In genomic region chrV:20861080-20861479, ce11 we compare ENCODE assay signal across 4 worm cellular contexts.
TF ChIP-seq lines count a peak whose summit lies in the region.

try-4 (minus strand) TSS chrV:20861153.

TF ChIP-seq in whole organism, L1 larva, 84 proteins besides CTCF, POLR2A, EP300 and RAD21:
- TF ChIP-seq blmp-1 (tag; optimal IDR thresholded peaks at IDR 0.05; lab: Kevin White, UChicago) (peak; percentile 71), ztf-4 (tag; optimal IDR thresholded peaks at IDR 0.05; lab: Kevin White, UChicago) (no peak), tbx-2 (tag; optimal IDR thresholded peaks at IDR 0.05; lab: Kevin White, UChicago) (no peak), elt-2 (tag; optimal IDR thresholded peaks at IDR 0.05; lab: Kevin White, UChicago) (no peak)

TF ChIP-seq in whole organism, L2 larva, 48 proteins besides CTCF, POLR2A, EP300 and RAD21:
- TF ChIP-seq aly-2 (tag; optimal IDR thresholded peaks at IDR 0.05; lab: Kevin White, UChicago): no peak
- peak; percentile 46 for TF ChIP-seq nhr-25 (tag; optimal IDR thresholded peaks at IDR 0.05; lab: Kevin White, UChicago)
- TF ChIP-seq blmp-1 (tag; optimal IDR thresholded peaks at IDR 0.05; lab: Kevin White, UChicago; ENCODE audit: insufficient read depth): peak; percentile 90

TF ChIP-seq in whole organism, L3 larva, 47 proteins besides CTCF, POLR2A, EP300 and RAD21:
- TF ChIP-seq mml-1 (tag; optimal IDR thresholded peaks at IDR 0.05; lab: Kevin White, UChicago): no peak
- TF ChIP-seq nhr-25 (tag; optimal IDR thresholded peaks at IDR 0.05; lab: Kevin White, UChicago): peak; percentile 55
- no peak for TF ChIP-seq aly-2 (tag; optimal IDR thresholded peaks at IDR 0.05; lab: Kevin White, UChicago)
- TF ChIP-seq ceh-9 (tag; optimal IDR thresholded peaks at IDR 0.05; lab: Kevin White, UChicago): no peak
- no peak for TF ChIP-seq lsy-12 (tag; optimal IDR thresholded peaks at IDR 0.05; lab: Kevin White, UChicago)

TF ChIP-seq in whole organism, L4 larva, 104 proteins besides CTCF, POLR2A, EP300 and RAD21:
- TF ChIP-seq dve-1 (tag; optimal IDR thresholded peaks at IDR 0.05; lab: Kevin White, UChicago; ENCODE audit: insufficient read depth) (no peak), pqm-1 (tag; optimal IDR thresholded peaks at IDR 0.05; lab: Kevin White, UChicago) (no peak), set-16 (GFP tag; IDR thresholded peaks at IDR 0.05; lab: Robert Waterston, UW) (no peak), nhr-28 (tag; optimal IDR thresholded peaks at IDR 0.05; lab: Kevin White, UChicago) (peak; percentile 10), unc-62 (GFP tag; optimal IDR thresholded peaks at IDR 0.05 in 1 of 2; lab: Kevin White, UChicago) (peak in 1 of 2 experiments; percentile 97), unc-62 (tag; optimal IDR thresholded peaks at IDR 0.05; lab: Kevin White, UChicago) (no peak), zip-11 (GFP tag; IDR thresholded peaks at IDR 0.05; lab: Robert Waterston, UW) (no peak), lin-29 (GFP tag; IDR thresholded peaks at IDR 0.05; lab: Robert Waterston, UW) (no peak), zfp-3 (GFP tag; conservative IDR thresholded peaks at IDR 0.05; lab: Robert Waterston, UW) (no peak)
TF ChIP-seq in whole organism, L4 larva: peak in this region for 2.

Comparison
In these comparisons a context has a peak if more than half of its experiments do, and no peak if none do; other contexts are left out.
1. Of the 29 proteins assayed by ChIP-seq in both whole organism, L4 larva and whole organism, L1 larva: peak only in whole organism, L4 larva: nhr-28; only in whole organism, L1 larva: none; in both: none; in neither: 27; mixed calls (peak in some experiments, not most) for 1.